Worm (Caenorhabditis elegans) whole organism, L2 larva: ENCODE data around the gene T20B3.1.

Experiments
- C34F6.9 ChIP-seq: fragments of 150-350 bp; optimal IDR thresholded peaks from 2 replicates; lab custom pipeline; 2014; ENCODE audit warnings: missing biosample characterization, missing genetic modification characterization
- ZK546.5 ChIP-seq: sonication (generic microtip); optimal IDR thresholded peaks from 2 replicates; lab custom pipeline; 2017; ENCODE audit warnings: missing biosample characterization, missing genetic modification characterization
- aly-2 ChIP-seq: fragments of 150-350 bp; optimal IDR thresholded peaks from 2 replicates; lab custom pipeline; 2014; ENCODE audit warnings: missing biosample characterization, missing genetic modification characterization
- ama-1 ChIP-seq: fragments of 150-350 bp; optimal IDR thresholded peaks from 2 replicates; lab custom pipeline; 2018; ENCODE audit warnings: inconsistent platforms
- nhr-10 ChIP-seq: sonication (generic microtip); optimal IDR thresholded peaks from 2 replicates; lab custom pipeline; 2017; ENCODE audit warnings: missing biosample characterization, missing genetic modification characterization
- nhr-11 ChIP-seq: fragments of 150-350 bp; optimal IDR thresholded peaks from 2 replicates; lab custom pipeline; 2014; ENCODE audit warnings: missing biosample characterization, missing genetic modification characterization
- nhr-12 ChIP-seq: fragments of 150-350 bp; optimal IDR thresholded peaks from 2 replicates; lab custom pipeline; 2014; ENCODE audit warnings: missing biosample characterization, missing genetic modification characterization
- nhr-129 ChIP-seq: fragments of 150-350 bp; optimal IDR thresholded peaks from 2 replicates; lab custom pipeline; 2014; ENCODE audit warnings: missing biosample characterization, missing genetic modification characterization
- nhr-237 ChIP-seq: fragments of 150-350 bp; optimal IDR thresholded peaks from 2 replicates; lab custom pipeline; 2014; ENCODE audit warnings: missing biosample characterization, missing genetic modification characterization
- sma-3 ChIP-seq: sonication (generic microtip); optimal IDR thresholded peaks from 2 replicates; lab custom pipeline; 2016; ENCODE audit warnings: missing genetic modification reagents, missing genetic modification characterization, missing compliant biosample characterization
- unc-62 ChIP-seq: fragments of 150-350 bp; optimal IDR thresholded peaks from 2 replicates; lab custom pipeline; 2014; ENCODE audit warnings: missing biosample characterization, missing genetic modification reagents, missing genetic modification characterization

DNA sequence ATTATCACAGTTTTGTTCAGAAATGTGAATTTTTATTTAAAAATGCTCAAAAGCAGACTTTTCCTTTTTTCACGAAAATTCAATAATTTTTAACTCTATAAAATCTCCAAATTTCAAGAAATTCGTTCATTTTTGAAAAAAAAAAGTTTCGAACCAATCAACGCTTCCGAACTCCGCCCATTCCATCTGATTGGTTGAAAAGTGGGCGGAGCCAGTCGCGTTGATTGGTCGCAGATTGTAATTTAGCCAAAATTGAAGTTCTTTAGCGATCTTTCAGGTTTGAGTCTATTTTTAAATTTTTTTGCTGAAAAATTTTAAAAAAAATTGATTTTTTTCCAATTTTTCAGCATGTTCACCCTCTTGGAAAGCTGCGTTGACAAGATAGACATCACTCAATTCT, 3.0 kb upstream of the T20B3.1 start:
- TF ChIP-seq C34F6.9 (tag; lab: Kevin White, UChicago) (no peak), unc-62 (GFP tag; lab: Kevin White, UChicago) (no peak), nhr-237 (tag; lab: Kevin White, UChicago) (no peak), nhr-12 (tag; lab: Kevin White, UChicago) (no peak), ZK546.5 (tag; lab: Kevin White, UChicago) (no peak), aly-2 (tag; lab: Kevin White, UChicago) (no peak), nhr-10 (tag; lab: Kevin White, UChicago) (no peak), nhr-129 (tag; lab: Kevin White, UChicago) (no peak), ama-1 (lab: Kevin White, UChicago) (no peak), nhr-11 (tag; lab: Kevin White, UChicago) (no peak), sma-3 (GFP tag; lab: Kevin White, UChicago) (no peak)
